Worm (Caenorhabditis elegans) whole organism, young adult: ENCODE measurements around the gene sra-6.

Source experiments
- F55B11.4 ChIP-seq: sonication (generic microtip); optimal IDR thresholded peaks from 2 replicates; lab custom pipeline; 2016; ENCODE audit warnings: missing compliant biosample characterization, missing genetic modification characterization, borderline replicate concordance; ENCODE audit not compliant: insufficient read depth
- Y53G8AR.9 ChIP-seq: fragments of 200-800 bp; sonication (Bioruptor generic); conservative IDR thresholded peaks from 2 replicates; pipeline ENCODE4 v1.3.6; 2022; ENCODE audit warnings: missing genetic modification reagents, missing genetic modification characterization, missing compliant biosample characterization
- Y56A3A.18 ChIP-seq: fragments of 200-800 bp; sonication (Bioruptor generic); IDR thresholded peaks from 2 replicates; pipeline ENCODE4 v1.3.6; 2022; ENCODE audit warnings: missing genetic modification reagents, missing genetic modification characterization, missing compliant biosample characterization
- attf-3 ChIP-seq: fragments of 200-800 bp; sonication (Bioruptor generic); conservative IDR thresholded peaks from 2 replicates; pipeline ENCODE4 v1.3.6; 2022; ENCODE audit warnings: missing genetic modification reagents, missing genetic modification characterization, missing compliant biosample characterization
- nhr-27 ChIP-seq: fragments of 200-800 bp; sonication (Bioruptor generic); optimal IDR thresholded peaks from 2 replicates; lab custom pipeline; 2018; ENCODE audit warnings: mild to moderate bottlenecking, missing genetic modification characterization, moderate library complexity, missing compliant biosample characterization
- snpc-4 ChIP-seq, 5 experiments: fragments of 150-350 bp in 1 of 5; sonication (generic microtip) in 4 of 5; optimal IDR thresholded peaks; 2 replicates each; lab custom pipeline; 2014 to 2018; ENCODE audit warnings: missing genetic modification characterization in 5 of 5, missing biosample characterization in 3 of 5, antibody characterized with exemption in 2 of 5, mild to moderate bottlenecking in 2 of 5, missing compliant biosample characterization in 2 of 5, missing genotype in 2 of 5, moderate library complexity in 2 of 5, missing genetic modification reagents in 1 of 5
- unc-62 ChIP-seq: fragments of 150-350 bp; optimal IDR thresholded peaks from 2 replicates; lab custom pipeline; 2014; ENCODE audit warnings: missing biosample characterization, missing genetic modification reagents, missing genetic modification characterization

DNA sequence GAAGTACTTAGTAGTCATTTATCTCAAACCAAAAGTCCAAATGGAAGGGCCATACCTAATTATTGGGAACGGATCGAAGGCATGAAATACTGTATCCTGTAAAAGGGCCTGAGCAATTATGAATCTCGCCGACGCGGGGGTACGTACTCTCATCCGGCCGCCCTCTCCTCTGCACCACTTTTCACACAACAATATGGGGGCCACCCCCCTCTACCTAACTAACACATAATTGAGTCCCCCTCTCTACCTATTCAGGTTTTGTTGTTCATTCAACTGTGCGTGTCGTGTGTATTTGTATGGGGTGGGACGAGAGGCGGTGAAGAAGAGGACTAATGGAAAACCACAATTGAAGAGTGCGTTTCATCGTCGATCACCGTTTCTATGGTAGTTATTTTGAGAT is 23.8 kb upstream of the sra-6 start:
- TF ChIP-seq attf-3 (GFP tag; lab: Robert Waterston, UW) (no peak), nhr-27 (tag; lab: Kevin White, UChicago) (no peak), Y53G8AR.9 (GFP tag; lab: Robert Waterston, UW) (no peak), Y56A3A.18 (GFP tag; lab: Robert Waterston, UW) (no peak), snpc-4 (GFP tag; optimal IDR thresholded peaks at IDR 0.05; lab: Kevin White, UChicago) (no peak), snpc-4 (tag; optimal IDR thresholded peaks at IDR 0.05; lab: Kevin White, UChicago) (no peak), unc-62 (GFP tag; lab: Kevin White, UChicago) (no peak), F55B11.4 (tag; lab: Kevin White, UChicago) (no peak)
